Worm (Caenorhabditis elegans) whole organism, dauer: ENCODE results near the gene C14B4.2.

Experiments
- unc-62 ChIP-seq: sonication (generic microtip); optimal IDR thresholded peaks from 2 replicates; lab custom pipeline; 2017; ENCODE audit warnings: missing biosample characterization, missing genetic modification reagents, missing genetic modification characterization

C14B4.2 gene

DNA sequence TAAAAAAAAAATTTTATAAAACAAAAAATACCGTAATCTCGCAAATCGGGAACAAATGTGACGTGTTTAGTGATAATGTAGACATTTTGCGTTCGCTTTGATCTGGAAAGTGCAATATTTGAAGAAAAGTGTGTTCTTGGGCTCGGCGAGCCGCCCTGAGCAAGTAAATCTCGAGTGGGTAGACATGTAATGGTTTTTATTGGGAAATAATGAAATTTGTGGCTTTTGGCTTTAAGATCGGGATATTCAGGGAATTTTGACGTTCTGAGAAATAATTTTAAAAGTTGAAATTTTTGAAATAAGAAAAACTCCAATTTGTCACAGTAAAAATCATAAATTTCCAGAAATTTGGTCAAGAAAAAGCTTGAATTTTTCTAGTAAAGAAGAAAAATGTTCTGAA, at the start of gene C14B4.2:
Gene C14B4.2 (minus strand): TSS at position 101 of the 400 bp plus-strand sequence.
- TF ChIP-seq unc-62 (GFP tag; lab: Kevin White, UChicago) = no peak

DNA sequence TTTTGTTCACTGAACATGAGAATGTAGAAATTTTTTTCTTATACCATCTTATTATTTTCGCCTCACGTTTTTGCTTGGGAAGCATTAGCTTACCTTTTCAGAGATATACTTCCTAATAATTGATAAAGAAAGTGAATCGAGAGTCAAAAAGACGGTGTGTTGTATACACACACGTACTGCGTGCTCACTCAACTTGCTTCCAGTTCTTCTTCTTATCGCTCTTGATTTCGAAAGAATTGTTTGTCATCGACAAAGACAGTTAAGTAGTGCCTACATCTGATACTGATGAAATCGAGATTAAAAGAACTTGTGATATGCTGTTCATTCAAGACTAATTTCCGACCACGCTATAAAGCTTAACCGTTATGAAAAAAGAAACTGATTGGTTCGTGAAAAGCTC, 48.2 kb upstream of the C14B4.2 start, which contains the start of gene C25F9.5:
Gene C25F9.5 (minus strand): TSS at position 195 of the 400 bp plus-strand sequence.
- no peak for TF ChIP-seq unc-62 (GFP tag; lab: Kevin White, UChicago)

DNA sequence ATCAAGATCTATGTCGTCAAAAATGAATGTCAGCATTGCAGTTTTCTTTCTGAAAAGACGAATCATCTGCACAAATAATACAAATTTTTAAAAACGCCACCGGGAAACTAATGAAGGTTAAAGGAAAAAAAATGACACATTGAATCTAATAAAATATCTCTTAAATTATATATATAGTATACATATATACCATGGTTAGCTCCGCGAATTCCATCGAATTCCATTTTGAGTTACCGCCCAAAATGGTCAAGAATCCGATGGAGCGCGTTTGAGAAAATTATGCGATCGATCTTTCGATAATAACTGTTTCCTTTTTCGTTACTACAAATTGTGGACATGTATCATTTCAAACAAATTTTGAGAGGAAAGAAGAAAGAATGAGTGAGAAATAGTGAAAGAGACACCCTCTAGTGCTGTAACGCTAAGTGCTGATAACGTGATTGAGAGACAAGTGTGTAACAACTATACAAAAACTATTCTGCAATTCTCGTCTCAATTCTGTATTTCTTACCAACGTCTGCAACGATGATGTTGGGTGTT, 42.9 kb upstream of the C14B4.2 start, which contains the start of the genes C25F9.6 and C25F9.10:
Gene C25F9.6 (minus strand): TSS at position 51 of the 540 bp plus-strand sequence.
Gene C25F9.10 (plus strand): TSS at position 454 of the 540 bp plus-strand sequence.
- no peak for TF ChIP-seq unc-62 (GFP tag; lab: Kevin White, UChicago)

DNA sequence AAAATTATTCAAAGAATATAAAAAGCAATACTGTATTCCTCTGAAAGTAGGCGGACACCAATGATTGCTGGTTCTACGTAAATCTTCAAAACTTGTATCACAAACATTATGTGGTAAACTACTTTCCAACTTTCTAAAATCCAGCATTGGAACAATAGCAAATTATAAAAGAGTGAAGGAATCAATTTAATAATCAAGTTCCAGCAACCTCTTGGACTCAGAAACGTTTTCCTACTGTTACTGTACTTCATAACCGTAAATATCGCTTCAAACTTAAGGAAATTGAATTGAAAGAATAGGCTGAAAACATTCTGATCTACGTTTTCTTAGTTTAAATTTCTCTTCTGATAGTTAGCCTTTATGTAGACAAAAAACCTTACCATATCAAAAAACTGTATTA, 41.2 kb upstream of the C14B4.2 start:
- TF ChIP-seq unc-62 (GFP tag; lab: Kevin White, UChicago) = no peak

DNA sequence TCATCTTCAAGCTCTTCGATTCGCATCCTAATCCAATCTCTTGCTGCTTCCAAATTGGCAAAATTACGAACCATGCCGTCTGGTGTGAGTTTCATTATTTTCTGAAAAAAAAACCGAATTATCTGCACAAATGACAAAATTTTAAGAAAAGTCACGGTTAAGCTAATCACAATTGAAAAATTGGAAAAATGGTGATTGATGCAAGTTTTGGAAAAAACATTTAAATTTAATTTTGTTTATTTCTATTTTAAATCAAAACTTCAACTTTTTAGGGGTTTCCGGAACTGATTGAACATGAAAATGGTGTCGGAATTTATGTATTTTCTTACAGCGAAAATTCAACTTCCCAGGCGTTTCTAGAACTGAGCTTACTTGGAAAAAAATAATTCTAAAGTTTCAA, 40.4 kb upstream of the C14B4.2 start, which contains the start of gene C25F9.12:
Gene C25F9.12 (minus strand): TSS at position 101 of the 400 bp plus-strand sequence.
- no peak for TF ChIP-seq unc-62 (GFP tag; lab: Kevin White, UChicago)

DNA sequence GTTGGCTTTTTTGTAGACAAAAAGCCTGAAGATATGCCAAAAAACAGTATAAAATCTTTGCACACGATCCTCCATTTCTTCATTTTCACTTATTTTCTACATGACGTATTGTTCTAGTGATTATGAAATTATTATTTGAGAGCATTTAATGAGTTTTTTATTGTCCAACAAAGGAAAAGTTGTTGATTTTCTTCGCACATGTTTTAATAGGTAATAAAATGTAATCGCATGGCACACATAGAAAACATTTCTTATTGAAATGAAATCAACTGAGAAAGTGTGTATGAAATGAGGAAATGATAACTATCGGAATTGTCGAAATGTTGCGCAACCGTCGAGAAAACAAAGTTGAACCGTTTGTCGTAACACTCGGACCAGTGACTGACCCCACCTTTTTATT, 39.0 kb upstream of the C14B4.2 start:
- no peak for TF ChIP-seq unc-62 (GFP tag; lab: Kevin White, UChicago)

DNA sequence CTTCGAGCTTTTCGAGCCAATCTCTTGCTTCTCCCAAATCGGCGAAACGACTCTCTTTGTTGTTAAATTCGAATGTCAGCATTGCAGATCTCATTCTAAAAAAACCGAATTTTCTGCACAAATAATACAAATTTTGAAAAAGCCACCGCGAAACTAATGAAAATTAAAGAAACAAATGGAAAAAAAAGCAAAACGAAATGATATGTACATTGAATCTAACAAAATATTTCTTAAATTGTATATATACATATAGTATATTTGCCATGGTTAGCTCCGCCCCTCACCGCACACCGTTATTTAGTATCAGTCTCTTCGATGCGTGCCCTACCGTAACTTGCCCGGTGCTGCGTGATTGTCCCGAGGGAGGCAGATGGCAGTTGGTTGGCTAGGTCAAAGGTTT, 38.2 kb upstream of the C14B4.2 start, which contains the start of gene srw-86:
Gene srw-86 (minus strand): TSS at position 101 of the 400 bp plus-strand sequence.
- no peak for TF ChIP-seq unc-62 (GFP tag; lab: Kevin White, UChicago)

DNA sequence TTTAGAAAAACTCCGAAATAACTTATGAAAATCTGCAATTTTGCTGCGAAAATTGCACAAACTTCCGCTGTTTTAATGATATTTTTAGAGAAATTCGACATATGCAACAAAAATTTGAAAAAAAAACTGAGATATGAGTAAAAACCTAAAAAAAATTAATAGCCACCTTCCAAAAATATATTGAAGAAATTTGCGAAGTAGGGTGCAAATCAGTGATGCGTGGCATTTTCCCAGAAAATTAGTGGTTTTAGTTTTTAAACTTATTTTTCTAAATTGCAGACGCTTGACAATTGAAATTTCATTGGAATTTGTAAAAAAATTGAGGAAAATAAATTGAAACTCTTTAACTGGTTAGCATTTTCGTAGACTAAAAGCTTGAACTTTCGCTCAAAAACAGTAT, 36.4 kb upstream of the C14B4.2 start, which contains the start of gene C25F9.13:
Gene C25F9.13 (minus strand): TSS at position 101 of the 400 bp plus-strand sequence.
- no peak for TF ChIP-seq unc-62 (GFP tag; lab: Kevin White, UChicago)

DNA sequence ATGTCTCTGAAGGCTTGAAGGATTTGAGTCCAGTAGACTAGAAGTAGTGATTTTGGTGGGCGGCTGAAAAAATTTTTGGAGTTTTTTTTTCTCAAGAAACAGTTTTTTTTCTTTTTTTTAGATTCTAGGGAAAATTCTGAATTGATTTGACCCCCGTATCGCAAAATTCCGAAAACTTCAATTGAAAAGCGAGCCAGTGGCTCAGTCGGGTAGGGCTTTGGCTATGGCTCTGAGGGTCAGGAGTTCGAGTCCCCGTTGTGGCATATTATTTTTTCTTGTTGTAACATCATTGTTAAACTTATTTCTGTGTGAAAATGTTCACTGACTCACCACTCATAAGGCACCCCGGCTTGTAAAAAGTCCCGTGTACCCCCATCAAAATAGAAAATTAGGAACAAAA, 35.9 kb upstream of the C14B4.2 start:
- TF ChIP-seq unc-62 (GFP tag; lab: Kevin White, UChicago) = no peak

DNA sequence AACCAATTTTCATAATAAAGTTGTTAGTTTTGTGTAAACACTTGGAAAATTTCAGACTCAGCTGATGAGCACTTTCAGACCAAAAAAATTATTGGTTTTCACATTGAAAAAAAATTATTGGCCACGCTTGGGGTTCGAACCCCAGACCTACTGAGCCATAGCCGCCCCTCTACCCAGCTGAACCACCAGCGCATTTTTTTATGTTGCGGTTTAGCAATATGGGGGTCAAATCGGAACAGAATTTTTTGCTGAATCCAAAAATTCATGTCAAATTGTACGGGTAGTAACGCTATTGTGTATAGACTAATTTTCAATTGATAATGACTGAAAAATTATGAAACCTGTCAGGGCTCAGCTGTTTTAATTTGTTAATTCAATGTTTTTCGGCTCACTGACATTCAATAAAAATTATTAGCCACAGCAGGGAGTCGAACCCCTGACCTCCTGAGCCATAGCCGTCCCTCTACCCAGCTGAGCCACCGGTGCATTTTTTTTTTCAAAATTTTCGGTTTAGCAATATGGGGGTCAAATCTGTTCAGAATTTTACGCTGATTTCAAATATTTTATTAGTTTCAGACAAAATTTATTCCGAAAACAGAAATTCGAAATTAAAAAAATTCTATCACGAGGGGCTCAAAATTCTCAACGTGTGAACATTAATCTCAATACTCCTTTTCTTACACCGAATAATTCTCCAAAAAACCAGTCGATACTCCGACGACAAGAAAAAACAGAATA, 34.3 kb upstream of the C14B4.2 start:
- TF ChIP-seq unc-62 (GFP tag; lab: Kevin White, UChicago) = no peak

DNA sequence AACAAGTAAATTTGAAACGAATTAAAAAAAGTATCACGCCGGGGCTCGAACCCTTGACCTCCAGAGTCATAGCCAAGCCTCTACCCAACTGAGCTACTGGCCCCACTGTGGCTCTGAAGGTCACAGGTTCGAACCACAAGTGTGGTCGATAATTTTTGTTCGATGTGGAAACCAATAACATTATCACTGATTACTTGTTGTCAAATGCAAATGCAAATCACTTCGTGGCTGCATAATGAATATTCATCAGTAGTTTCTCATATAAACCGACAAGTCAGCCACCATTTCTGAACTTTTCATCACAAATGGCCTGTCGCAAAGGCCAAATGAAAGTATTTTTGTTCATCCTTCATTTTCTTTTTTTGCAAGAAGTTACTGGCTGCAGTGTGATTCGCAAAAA, 32.3 kb upstream of the C14B4.2 start, which contains the start of gene C25F9.8:
Gene C25F9.8 (plus strand): TSS at position 301 of the 400 bp plus-strand sequence.
- no peak for TF ChIP-seq unc-62 (GFP tag; lab: Kevin White, UChicago)

DNA sequence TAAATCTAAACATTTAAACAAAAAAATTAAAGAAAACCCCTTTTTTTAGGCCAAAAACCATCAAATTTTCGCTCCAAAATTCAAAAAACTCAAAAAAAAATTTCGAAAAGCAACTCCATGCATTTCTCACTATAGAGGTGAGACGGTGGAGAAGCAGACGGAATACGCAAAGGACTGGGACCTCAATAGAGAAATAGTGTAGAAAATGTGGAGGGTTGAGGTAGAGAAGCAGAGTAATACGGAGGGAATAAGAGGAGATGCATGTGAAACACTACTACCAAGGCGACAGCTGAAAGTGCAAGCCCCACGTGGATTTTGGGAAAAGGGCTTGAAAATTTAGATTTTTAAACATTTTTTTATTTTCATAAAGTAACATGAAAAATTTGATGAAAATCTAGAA, 28.8 kb upstream of the C14B4.2 start:
- no peak for TF ChIP-seq unc-62 (GFP tag; lab: Kevin White, UChicago)

DNA sequence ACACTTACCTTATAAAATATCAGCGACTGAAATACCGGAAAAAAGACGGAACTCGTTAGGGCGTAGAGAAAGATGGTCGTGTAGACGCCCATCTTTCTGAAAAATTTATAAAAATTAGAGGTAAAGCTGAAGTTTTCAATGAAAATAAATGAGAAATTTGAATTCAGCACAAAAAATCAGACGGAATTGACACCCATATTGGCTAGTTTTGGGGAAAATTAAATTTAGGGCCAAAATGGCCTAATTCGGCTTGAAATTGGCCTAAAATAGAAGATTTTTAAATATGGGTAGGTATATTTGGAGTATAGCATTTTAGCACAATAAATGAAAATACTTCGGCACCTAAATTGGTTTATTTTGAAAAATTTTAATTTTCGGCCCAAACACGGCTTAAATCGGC, 27.6 kb upstream of the C14B4.2 start, which contains the start of gene slcr-46.2:
Gene slcr-46.2 (minus strand): TSS at position 101 of the 400 bp plus-strand sequence.
- TF ChIP-seq unc-62 (GFP tag; lab: Kevin White, UChicago) = no peak

DNA sequence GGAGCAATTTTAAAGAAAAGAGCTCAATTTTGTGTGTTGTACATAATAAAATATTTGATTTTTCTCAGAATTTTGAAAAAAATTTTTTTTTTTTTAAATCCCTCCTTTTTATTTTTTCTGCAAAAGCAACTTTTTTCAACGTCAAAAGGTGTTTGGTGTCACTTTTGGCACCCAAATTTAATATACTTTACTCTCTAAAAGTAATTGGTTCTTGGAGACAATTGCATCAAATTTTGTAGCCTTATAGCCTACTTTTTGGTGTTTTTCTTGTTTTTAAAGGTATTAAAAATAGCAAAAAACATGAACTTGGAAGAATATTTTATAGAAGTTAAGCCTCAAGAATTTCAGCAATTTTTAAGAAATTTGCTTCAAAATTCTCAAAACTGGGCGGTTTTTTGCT, 18.5 kb upstream of the C14B4.2 start, which contains the start of gene srw-84:
Gene srw-84 (plus strand): TSS at position 301 of the 400 bp plus-strand sequence.
- no peak for TF ChIP-seq unc-62 (GFP tag; lab: Kevin White, UChicago)

DNA sequence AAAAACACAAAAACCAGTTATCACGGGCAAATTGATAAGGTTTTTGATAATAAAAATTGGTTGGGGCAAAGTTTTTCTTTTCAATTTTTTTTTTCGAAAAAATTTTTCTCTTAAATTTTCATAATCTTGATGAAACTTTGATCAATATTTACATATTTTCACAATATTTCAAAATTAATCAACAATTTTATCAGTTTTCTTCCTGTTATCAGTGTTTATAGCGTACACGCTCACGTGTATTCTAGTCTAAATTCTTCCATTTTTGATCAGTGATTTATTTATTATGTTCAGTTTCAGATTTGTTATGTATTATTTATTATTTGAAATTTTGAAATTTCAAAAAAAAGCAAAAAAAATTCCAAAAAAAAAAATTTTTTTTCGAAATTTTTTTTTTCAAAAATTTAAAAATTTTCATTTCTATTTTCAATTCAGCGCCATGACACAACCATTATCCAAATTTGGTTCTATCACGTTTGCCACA, 14.6 kb upstream of the C14B4.2 start, which contains the start of gene nceh-1:
Gene nceh-1 (plus strand): TSS at position 431 of the 481 bp plus-strand sequence.
- no peak for TF ChIP-seq unc-62 (GFP tag; lab: Kevin White, UChicago)

DNA sequence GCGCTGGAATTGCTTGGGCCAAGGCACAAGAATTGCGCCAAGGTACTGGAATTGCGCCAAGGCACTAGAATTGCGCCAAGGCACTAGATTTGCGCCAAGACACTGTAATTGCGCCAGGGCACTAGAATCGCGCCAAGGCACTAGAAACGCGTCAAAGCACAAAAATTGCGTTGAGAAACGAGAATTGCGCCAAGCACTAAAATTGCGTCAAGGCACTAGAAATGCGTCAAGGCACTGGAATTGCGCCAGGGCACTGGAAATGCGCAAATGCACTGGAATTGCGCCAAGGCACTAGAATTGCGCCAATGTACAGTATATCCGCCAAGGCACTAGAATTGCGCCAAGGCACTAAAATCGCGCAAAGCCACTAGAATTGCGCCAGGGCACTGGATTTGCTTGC, 9.3 kb upstream of the C14B4.2 start:
- TF ChIP-seq unc-62 (GFP tag; lab: Kevin White, UChicago) = no peak
